Worm (Caenorhabditis elegans) whole organism, L4/young adult: ENCODE results near the gene Y105C5B.25.

Experiments used
- W03F9.2 ChIP-seq: fragments of 150-350 bp; optimal IDR thresholded peaks from 2 replicates; lab custom pipeline; 2014; ENCODE audit warnings: missing biosample characterization, missing genetic modification characterization
- dao-5 ChIP-seq: sonication (generic microtip); optimal IDR thresholded peaks from 2 replicates; lab custom pipeline; 2016; ENCODE audit warnings: missing genotype, missing genetic modification characterization, moderate library complexity, missing compliant biosample characterization
- him-1 ChIP-seq: sonication (generic microtip); optimal IDR thresholded peaks from 2 replicates; lab custom pipeline; 2016; ENCODE audit warnings: missing genotype, missing genetic modification reagents, missing genetic modification characterization, missing compliant biosample characterization

Y105C5B.25 gene

DNA sequence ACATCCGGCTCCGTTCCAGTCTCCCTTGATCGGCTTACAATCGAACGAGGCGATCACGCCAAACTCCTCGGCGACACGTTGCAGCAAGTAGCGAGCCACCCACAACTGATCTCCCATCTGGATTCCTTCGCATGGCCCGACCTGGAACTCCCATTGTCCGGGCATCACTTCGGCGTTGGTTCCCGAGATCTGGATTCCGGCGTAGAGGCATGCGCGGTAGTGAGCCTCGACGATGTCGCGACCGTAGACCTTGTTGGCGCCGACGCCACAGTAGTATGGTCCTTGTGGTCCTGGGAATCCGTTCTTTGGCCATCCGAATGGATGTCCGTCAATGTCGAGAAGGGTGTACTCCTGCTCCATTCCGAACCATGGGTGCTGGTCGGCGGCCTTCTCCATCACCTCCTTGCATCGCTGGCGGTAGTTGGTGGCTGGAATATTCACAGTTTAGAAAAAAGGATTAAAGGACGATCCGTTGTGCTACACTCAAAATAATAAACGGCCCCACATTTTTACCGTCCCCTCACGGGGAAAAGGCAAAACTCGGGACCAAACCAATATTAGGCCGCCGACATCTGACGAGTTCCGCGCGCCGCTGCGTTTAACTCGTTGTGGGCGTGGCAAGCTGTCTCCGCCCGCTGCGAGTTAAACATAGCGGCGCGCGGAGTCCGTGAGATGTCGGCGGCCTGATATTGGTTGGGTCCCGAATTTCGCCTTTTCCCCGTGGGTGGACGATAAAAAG is 21.9 kb upstream of the Y105C5B.25 start:
- TF ChIP-seq him-1 (tag; lab: Kevin White, UChicago) (no peak), W03F9.2 (no peak), dao-5 (no peak)

- TF ChIP-seq dao-5, result no peak
- no peak for TF ChIP-seq him-1 (tag; lab: Kevin White, UChicago)
Measured at ce11 chrIV:16167941-16168340, 21.0 kb upstream of the Y105C5B.25 start.

DNA sequence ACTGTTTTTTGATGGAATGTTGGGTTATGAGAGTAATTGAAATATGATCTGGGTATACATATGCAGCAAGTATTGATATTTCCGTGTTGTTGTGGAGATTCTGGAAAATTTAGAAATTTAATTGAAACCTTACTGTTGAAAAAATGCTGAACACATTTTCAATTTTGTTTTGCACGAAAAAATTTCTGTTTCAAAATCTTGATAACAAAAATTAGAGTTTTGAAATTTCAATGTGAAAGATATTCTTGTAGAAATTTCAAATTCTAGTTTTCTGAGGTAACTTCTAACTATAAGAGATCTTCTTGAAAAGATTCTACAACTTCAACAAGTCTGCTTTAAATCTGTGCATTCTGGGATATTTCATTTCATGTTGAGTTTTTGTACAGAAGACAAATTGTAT is 892 bp downstream of the Y105C5B.25 start:
- TF ChIP-seq W03F9.2 (no peak), him-1 (tag; lab: Kevin White, UChicago) (no peak), dao-5 (no peak)

- TF ChIP-seq him-1 (tag; lab: Kevin White, UChicago) (no peak), W03F9.2 (no peak), dao-5 (no peak)
Measured at ce11 chrIV:16138765-16139164, 8.2 kb downstream of the Y105C5B.25 start.

- TF ChIP-seq him-1 (tag; lab: Kevin White, UChicago), result no peak
- no peak for TF ChIP-seq W03F9.2
- no peak for TF ChIP-seq dao-5
Measured at ce11 chrIV:16133776-16134175, 13.2 kb downstream of the Y105C5B.25 start.

DNA sequence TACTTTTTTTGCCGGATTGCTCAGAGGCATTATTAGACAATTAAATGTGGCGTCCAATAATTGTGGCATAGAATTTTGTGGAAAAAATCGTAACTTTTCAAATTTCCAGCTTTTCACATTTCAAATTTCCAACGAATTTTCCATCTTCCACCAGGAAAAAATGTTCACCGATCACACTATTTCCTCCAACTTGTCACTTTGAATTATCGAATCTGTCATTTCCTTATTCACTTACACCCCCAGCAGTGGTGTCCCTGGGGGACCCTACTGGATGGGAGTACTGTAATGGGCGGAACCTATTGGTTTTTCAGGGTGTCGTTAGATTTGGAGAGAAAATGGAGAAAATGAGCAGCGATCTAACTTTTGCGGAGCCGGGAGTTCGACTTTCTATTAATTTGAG is 14.8 kb downstream of the Y105C5B.25 start, which contains the start of gene hlh-32:
Gene hlh-32 (plus strand): TSS at position 301 of the 400 bp plus-strand sequence.
- TF ChIP-seq dao-5 (no peak), him-1 (tag; lab: Kevin White, UChicago) (no peak), W03F9.2 (no peak)

ce11 chrIV:16125777-16126176 is 21.2 kb downstream of the Y105C5B.25 start:
- TF ChIP-seq W03F9.2, result no peak
- TF ChIP-seq him-1 (tag; lab: Kevin White, UChicago), result no peak
- TF ChIP-seq dao-5, result no peak

DNA sequence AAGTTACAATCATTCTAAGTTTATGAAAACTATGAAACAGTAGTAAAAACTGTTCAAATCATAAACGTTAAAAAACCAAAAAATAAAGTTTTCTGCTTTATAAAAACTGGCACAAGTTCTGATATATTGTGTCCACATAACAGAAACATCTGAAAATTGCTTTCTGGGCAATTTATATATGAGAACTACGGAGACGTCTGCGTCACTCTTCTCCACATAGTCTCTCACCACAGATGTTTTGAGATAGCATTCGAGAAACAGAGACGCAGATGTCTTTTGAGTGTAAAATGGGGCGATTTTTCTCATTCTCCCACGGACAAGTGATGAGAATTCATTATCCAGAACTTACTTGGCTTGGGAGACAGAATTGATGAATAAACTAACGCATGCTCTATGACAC is 27.4 kb downstream of the Y105C5B.25 start:
- TF ChIP-seq him-1 (tag; lab: Kevin White, UChicago), result no peak
- TF ChIP-seq W03F9.2, result no peak
- TF ChIP-seq dao-5, result no peak
